Fruit fly (Drosophila melanogaster) whole organism, embryonic: ENCODE results near the gene CG43295.
A peak's percentile ranks its signal among the peaks of the same experiment; 100 is the strongest.

Source experiments
- ATbp ChIP-seq: fragments of 200-800 bp; sonication (Bioruptor generic); optimal IDR thresholded peaks from 2 replicates; lab custom pipeline; 2017; ENCODE audit warnings: missing biosample characterization, mild to moderate bottlenecking, missing genetic modification characterization, missing genetic modification reagents
- CG10321 ChIP-seq: fragments of 200-800 bp; sonication (Bioruptor generic); IDR thresholded peaks from 2 replicates; pipeline ENCODE4 v1.3.6; 2022; ENCODE audit warnings: missing biosample characterization, missing genetic modification characterization
- CG12071 ChIP-seq: fragments of 200-800 bp; sonication (Bioruptor generic); optimal IDR thresholded peaks from 3 replicates; lab custom pipeline; 2018; ENCODE audit warnings: missing biosample characterization, mild to moderate bottlenecking, missing genetic modification characterization
- CG12299 ChIP-seq: fragments of 200-800 bp; sonication (Bioruptor generic); optimal IDR thresholded peaks from 2 replicates; lab custom pipeline; 2018; ENCODE audit warnings: missing biosample characterization, mild to moderate bottlenecking, missing genetic modification characterization
- CG15514 ChIP-seq: fragments of 200-800 bp; sonication (Bioruptor generic); optimal IDR thresholded peaks from 3 replicates; lab custom pipeline; 2017; ENCODE audit warnings: missing biosample characterization, missing genetic modification characterization, mild to moderate bottlenecking, moderate library complexity, missing genetic modification reagents
- CG1647 ChIP-seq: fragments of 200-800 bp; sonication (Bioruptor generic); optimal IDR thresholded peaks from 3 replicates; lab custom pipeline; 2016; ENCODE audit warnings: missing biosample characterization, missing genetic modification characterization
- CG16779 ChIP-seq: fragments of 200-800 bp; sonication (Bioruptor generic); IDR thresholded peaks from 2 replicates; pipeline ENCODE4 v1.3.6; 2022; ENCODE audit warnings: missing biosample characterization, missing genetic modification characterization
- CG17328 ChIP-seq: fragments of 200-800 bp; sonication (Bioruptor generic); IDR thresholded peaks from 2 replicates; pipeline ENCODE4 v1.3.6; 2022; ENCODE audit warnings: missing biosample characterization, missing genetic modification characterization
- CG17361 ChIP-seq: fragments of 200-800 bp; sonication (Bioruptor generic); IDR thresholded peaks from 3 replicates; pipeline ENCODE4 v1.3.6; 2022; ENCODE audit warnings: missing biosample characterization, missing genetic modification characterization
- CG18262 ChIP-seq: fragments of 200-800 bp; optimal IDR thresholded peaks from 3 replicates; lab custom pipeline; 2019; ENCODE audit warnings: missing biosample characterization, mild to moderate bottlenecking, missing genetic modification characterization, moderate library complexity
- CG2678 ChIP-seq: fragments of 200-800 bp; sonication (Bioruptor generic); optimal IDR thresholded peaks from 3 replicates; lab custom pipeline; 2019; ENCODE audit warnings: missing biosample characterization, mild to moderate bottlenecking, missing genetic modification characterization, moderate library complexity
- CG3995 ChIP-seq: fragments of 200-800 bp; sonication (Bioruptor generic); optimal IDR thresholded peaks from 3 replicates; lab custom pipeline; 2016; ENCODE audit warnings: missing biosample characterization, missing genetic modification characterization
- CG42726 ChIP-seq: fragments of 200-800 bp; sonication (Bioruptor generic); IDR thresholded peaks from 2 replicates; pipeline ENCODE4 v1.3.6; 2022; ENCODE audit warnings: missing biosample characterization, missing genetic modification characterization; ENCODE audit not compliant: partially characterized antibody
- CG4404 ChIP-seq: fragments of 200-800 bp; sonication (Bioruptor generic); IDR thresholded peaks from 2 replicates; pipeline ENCODE4 v1.3.6; 2022; ENCODE audit warnings: missing biosample characterization, missing genetic modification characterization
- CG4424 ChIP-seq: fragments of 200-800 bp; sonication (Bioruptor generic); optimal IDR thresholded peaks from 3 replicates; lab custom pipeline; 2016; ENCODE audit warnings: missing biosample characterization, missing genetic modification characterization
- CG6791 ChIP-seq: fragments of 200-800 bp; sonication (Bioruptor generic); IDR thresholded peaks from 3 replicates; pipeline ENCODE4 v1.3.6; 2022; ENCODE audit warnings: missing biosample characterization, missing genetic modification characterization; ENCODE audit not compliant: partially characterized antibody
- CG7556 ChIP-seq: fragments of 200-800 bp; sonication (Bioruptor generic); optimal IDR thresholded peaks from 2 replicates; lab custom pipeline; 2017; ENCODE audit warnings: missing biosample characterization, mild to moderate bottlenecking, missing genetic modification characterization
- CG7745 ChIP-seq: fragments of 200-800 bp; sonication (Bioruptor generic); optimal IDR thresholded peaks from 2 replicates; lab custom pipeline; 2018; ENCODE audit warnings: missing biosample characterization, mild to moderate bottlenecking, missing genetic modification characterization, moderate library complexity
- Chrac-16 ChIP-seq: fragments of 200-800 bp; sonication (Bioruptor generic); optimal IDR thresholded peaks from 3 replicates; lab custom pipeline; 2016; ENCODE audit warnings: missing biosample characterization, missing genetic modification characterization
- Dll ChIP-seq: fragments of 200-800 bp; sonication (Bioruptor generic); IDR thresholded peaks from 4 replicates; pipeline ENCODE4 v1.3.6; 2022; ENCODE audit warnings: missing biosample characterization, missing genetic modification characterization; ENCODE audit not compliant: partially characterized antibody
- Ets97D ChIP-seq: fragments of 200-800 bp; sonication (Bioruptor generic); optimal IDR thresholded peaks from 3 replicates; lab custom pipeline; 2016; ENCODE audit warnings: missing biosample characterization, missing genetic modification characterization
- HLH3B ChIP-seq: fragments of 200-800 bp; sonication (Bioruptor generic); IDR thresholded peaks from 2 replicates; pipeline ENCODE4 v1.3.6; 2022; ENCODE audit warnings: missing biosample characterization, missing genetic modification characterization
- HLH4C ChIP-seq: fragments of 200-800 bp; sonication (Bioruptor generic); IDR thresholded peaks from 3 replicates; pipeline ENCODE4 v1.3.6; 2022; ENCODE audit warnings: missing biosample characterization, missing genetic modification characterization; ENCODE audit not compliant: partially characterized antibody
- NC2β ChIP-seq: fragments of 200-800 bp; sonication (Bioruptor generic); optimal IDR thresholded peaks from 2 replicates; lab custom pipeline; 2016; ENCODE audit warnings: missing biosample characterization, missing genetic modification characterization
- Ptx1 ChIP-seq: fragments of 200-800 bp; sonication (Bioruptor generic); IDR thresholded peaks from 2 replicates; pipeline ENCODE4 v1.3.6; 2022; ENCODE audit warnings: missing biosample characterization, missing genetic modification characterization
- Rx ChIP-seq: fragments of 200-800 bp; sonication (Bioruptor generic); IDR thresholded peaks from 2 replicates; pipeline ENCODE4 v1.3.6; 2022; ENCODE audit warnings: missing biosample characterization, missing genetic modification characterization
- Xbp1 ChIP-seq: fragments of 200-800 bp; sonication (Bioruptor generic); optimal IDR thresholded peaks from 3 replicates; lab custom pipeline; 2016; ENCODE audit warnings: missing biosample characterization, mild to moderate bottlenecking, missing genetic modification characterization
- cas ChIP-seq: fragments of 200-800 bp; sonication (Bioruptor generic); IDR thresholded peaks from 2 replicates; pipeline ENCODE4 v1.3.6; 2022; ENCODE audit warnings: missing biosample characterization, missing genetic modification characterization
- corto ChIP-seq: fragments of 200-800 bp; sonication (Bioruptor generic); optimal IDR thresholded peaks from 2 replicates; lab custom pipeline; 2016; ENCODE audit warnings: missing biosample characterization, mild to moderate bottlenecking, missing genetic modification characterization, moderate library complexity
- croc ChIP-seq: fragments of 200-800 bp; sonication (Bioruptor generic); conservative IDR thresholded peaks from 3 replicates; pipeline ENCODE4 v1.3.6; 2022; ENCODE audit warnings: missing biosample characterization, missing genetic modification characterization
- fd3F ChIP-seq: fragments of 200-800 bp; sonication (Bioruptor generic); optimal IDR thresholded peaks from 2 replicates; lab custom pipeline; 2018; ENCODE audit warnings: missing biosample characterization, mild to moderate bottlenecking, missing genetic modification characterization, moderate library complexity
- ftz-f1 ChIP-seq: fragments of 200-800 bp; sonication (Bioruptor generic); optimal IDR thresholded peaks from 2 replicates; lab custom pipeline; 2016; ENCODE audit warnings: missing biosample characterization, missing genetic modification characterization
- gce ChIP-seq: fragments of 200-800 bp; sonication (Bioruptor generic); IDR thresholded peaks from 3 replicates; pipeline ENCODE4 v1.3.6; 2022; ENCODE audit warnings: missing biosample characterization, missing genetic modification characterization
- gro ChIP-seq: fragments of 200-800 bp; sonication (Bioruptor generic); optimal IDR thresholded peaks from 2 replicates; lab custom pipeline; 2016; ENCODE audit warnings: missing biosample characterization, missing genetic modification characterization
- gsb-n ChIP-seq: fragments of 200-800 bp; sonication (Bioruptor generic); optimal IDR thresholded peaks from 3 replicates; lab custom pipeline; 2018; ENCODE audit warnings: missing biosample characterization, mild to moderate bottlenecking, missing genetic modification characterization
- h ChIP-seq: fragments of >200 bp; optimal IDR thresholded peaks from 2 replicates; lab custom pipeline; 2017
- insv ChIP-seq, 2 experiments: fragments of 200-800 bp; sonication (Bioruptor generic); optimal IDR thresholded peaks; 3 replicates each; lab custom pipeline; 2016 to 2018; ENCODE audit warnings: missing biosample characterization in 2 of 2, missing genetic modification characterization in 2 of 2
- mld ChIP-seq: fragments of 200-800 bp; sonication (Bioruptor generic); IDR thresholded peaks from 3 replicates; pipeline ENCODE4 v1.3.6; 2022; ENCODE audit warnings: missing biosample characterization, missing genetic modification characterization; ENCODE audit not compliant: partially characterized antibody
- nerfin-2 ChIP-seq: fragments of 200-800 bp; sonication (Bioruptor generic); IDR thresholded peaks from 2 replicates; pipeline ENCODE4 v1.3.6; 2022; ENCODE audit warnings: missing biosample characterization, missing genetic modification characterization; ENCODE audit not compliant: partially characterized antibody
- pfk ChIP-seq: fragments of 200-800 bp; sonication (Bioruptor generic); optimal IDR thresholded peaks from 2 replicates; lab custom pipeline; 2018; ENCODE audit warnings: missing biosample characterization, mild to moderate bottlenecking, missing genetic modification characterization, moderate library complexity
- ranshi ChIP-seq: fragments of 200-800 bp; sonication (Bioruptor generic); IDR thresholded peaks from 2 replicates; pipeline ENCODE4 v1.3.6; 2022; ENCODE audit warnings: missing biosample characterization, missing genetic modification characterization
- row ChIP-seq: fragments of 200-800 bp; sonication (Bioruptor generic); IDR thresholded peaks from 3 replicates; pipeline ENCODE4 v1.3.6; 2022; ENCODE audit warnings: missing biosample characterization, missing genetic modification characterization
- run ChIP-seq: fragments of 200-800 bp; sonication (Bioruptor generic); optimal IDR thresholded peaks from 3 replicates; lab custom pipeline; 2018; ENCODE audit warnings: missing biosample characterization, mild to moderate bottlenecking, missing genetic modification characterization
- salm ChIP-seq: fragments of 200-800 bp; sonication (Bioruptor generic); optimal IDR thresholded peaks from 2 replicates; lab custom pipeline; 2018; ENCODE audit warnings: missing biosample characterization, mild to moderate bottlenecking, missing genetic modification characterization
- sd ChIP-seq: fragments of 200-800 bp; sonication (Bioruptor generic); optimal IDR thresholded peaks from 3 replicates; lab custom pipeline; 2018; ENCODE audit warnings: missing biosample characterization, mild to moderate bottlenecking, missing genetic modification characterization, moderate library complexity
- sisA ChIP-seq: fragments of 200-800 bp; sonication (Bioruptor generic); IDR thresholded peaks from 2 replicates; pipeline ENCODE4 v1.3.6; 2022; ENCODE audit warnings: missing biosample characterization, missing genetic modification characterization
- sug ChIP-seq: fragments of 200-800 bp; optimal IDR thresholded peaks from 2 replicates; lab custom pipeline; 2019; ENCODE audit warnings: missing biosample characterization, mild to moderate bottlenecking, missing genetic modification characterization, moderate library complexity
- usp ChIP-seq: fragments of >200 bp; optimal IDR thresholded peaks from 2 replicates; lab custom pipeline; 2017; ENCODE audit warnings: missing biosample characterization, missing genetic modification characterization
- zfh2 ChIP-seq: fragments of 200-800 bp; sonication (Bioruptor generic); optimal IDR thresholded peaks from 2 replicates; lab custom pipeline; 2016; ENCODE audit warnings: missing biosample characterization, missing genetic modification characterization

The CG43295 gene

dm6 chr3L:16131264-16132066 lies 25.8 kb downstream of the CG43295 start, which contains the start of the genes Trs20 and elg1 (continued):
- TF ChIP-seq sd (peak; percentile 37), Xbp1 (GFP tag; lab: Kevin White, UChicago) (peak; percentile 35), usp (GFP tag; lab: Kevin White, UChicago) (no peak), salm (tag; lab: Kevin White, UChicago) (no peak), CG15514 (peak; percentile 50), ATbp (GFP tag; lab: Kevin White, UChicago) (no peak), CG42726 (no peak), gsb-n (tag; lab: Kevin White, UChicago) (peak; percentile 85), Dll (GFP tag; lab: Robert Waterston, UW) (no peak), CG16779 (GFP tag; lab: Robert Waterston, UW) (no peak), ftz-f1 (GFP tag; lab: Kevin White, UChicago) (no peak), CG1647 (GFP tag; lab: Kevin White, UChicago) (no peak), CG6791 (GFP tag; lab: Robert Waterston, UW) (no peak), h (lab: Kevin White, UChicago) (no peak), CG4424 (GFP tag; lab: Kevin White, UChicago) (peak; percentile 43), gce (GFP tag; lab: Robert Waterston, UW) (no peak), CG12299 (tag; lab: Kevin White, UChicago) (no peak), HLH3B (GFP tag; lab: Robert Waterston, UW) (peak; percentile 54; the same call in 1 of the 2 replicates), CG17328 (GFP tag; lab: Robert Waterston, UW) (0 out of 2 replicates have a peak, but pooled peaks have one; percentile 9), Rx (GFP tag; lab: Robert Waterston, UW) (no peak), Ets97D (GFP tag; lab: Kevin White, UChicago) (peak; percentile 16), pfk (GFP tag; lab: Kevin White, UChicago) (no peak), HLH4C (GFP tag; lab: Robert Waterston, UW) (no peak), sug (tag; lab: Kevin White, UChicago) (peak; percentile 58), CG18262 (peak; percentile 80), insv (GFP tag; optimal IDR thresholded peaks at IDR 0.05; lab: Kevin White, UChicago) (peak in 1 of 2 experiments; percentile 35), zfh2 (GFP tag; lab: Kevin White, UChicago) (peak; percentile 10), CG4404 (GFP tag; lab: Robert Waterston, UW) (0 out of 2 replicates have a peak, but pooled peaks have one; percentile 27), corto (peak; percentile 2), fd3F (peak; percentile 46), row (GFP tag; lab: Robert Waterston, UW) (peak; percentile 75), CG12071 (no peak), Chrac-16 (GFP tag; lab: Kevin White, UChicago) (peak; percentile 21), CG10321 (no peak), Ptx1 (GFP tag; lab: Robert Waterston, UW) (peak; percentile 47), nerfin-2 (no peak), CG3995 (GFP tag; lab: Kevin White, UChicago) (no peak), gro (peak; percentile 21), CG17361 (GFP tag; lab: Robert Waterston, UW) (peak; percentile 88; the same call in 2 of the 3 replicates), CG7745 (no peak), NC2β (GFP tag; lab: Kevin White, UChicago) (no peak), mld (GFP tag; lab: Robert Waterston, UW) (no peak), CG2678 (tag; lab: Kevin White, UChicago) (peak; percentile 78), ranshi (peak; percentile 5; the same call in 1 of the 2 replicates), CG7556 (GFP tag; lab: Kevin White, UChicago) (peak; percentile 66), sisA (no peak; the same call in 1 of the 2 replicates), cas (GFP tag; lab: Robert Waterston, UW) (0 out of 2 replicates have a peak, but pooled peaks have one; percentile 4), croc (no peak), run (tag; lab: Kevin White, UChicago) (no peak)
